Fruit fly (Drosophila melanogaster): ENCODE data around the gene CG18661.

DNA sequence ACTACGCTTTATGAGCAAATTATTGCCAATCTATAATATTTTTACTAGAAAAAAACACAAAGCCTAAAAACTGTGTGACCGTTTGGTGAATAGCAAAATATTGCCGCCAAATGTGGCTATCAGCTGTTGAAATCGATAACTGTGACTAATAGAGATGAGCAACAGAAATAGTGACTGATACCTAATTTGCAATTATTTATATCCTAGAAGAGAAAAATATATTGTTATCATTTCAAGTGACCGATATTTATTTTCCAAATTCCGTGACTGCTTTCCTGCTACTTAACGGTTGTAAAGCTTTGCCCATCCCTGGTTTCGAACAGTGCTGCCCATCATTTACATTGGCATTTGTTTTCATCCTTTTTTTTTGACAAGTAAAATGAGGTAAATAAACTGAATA lies at the start of gene CG18661, which contains the start of gene alien:
- TF ChIP-seq CG8478 (optimal IDR thresholded peaks at IDR 0.05) (no peak), usp (GFP tag; optimal IDR thresholded peaks at IDR 0.05) (no peak), psq (optimal IDR thresholded peaks at IDR 0.05) (no peak), pan (optimal IDR thresholded peaks at IDR 0.05) (no peak), EcR (GFP tag; optimal IDR thresholded peaks at IDR 0.05) (no peak)
